Fruit fly (Drosophila melanogaster): ENCODE data around the gene dl.

Gene dl

DNA sequence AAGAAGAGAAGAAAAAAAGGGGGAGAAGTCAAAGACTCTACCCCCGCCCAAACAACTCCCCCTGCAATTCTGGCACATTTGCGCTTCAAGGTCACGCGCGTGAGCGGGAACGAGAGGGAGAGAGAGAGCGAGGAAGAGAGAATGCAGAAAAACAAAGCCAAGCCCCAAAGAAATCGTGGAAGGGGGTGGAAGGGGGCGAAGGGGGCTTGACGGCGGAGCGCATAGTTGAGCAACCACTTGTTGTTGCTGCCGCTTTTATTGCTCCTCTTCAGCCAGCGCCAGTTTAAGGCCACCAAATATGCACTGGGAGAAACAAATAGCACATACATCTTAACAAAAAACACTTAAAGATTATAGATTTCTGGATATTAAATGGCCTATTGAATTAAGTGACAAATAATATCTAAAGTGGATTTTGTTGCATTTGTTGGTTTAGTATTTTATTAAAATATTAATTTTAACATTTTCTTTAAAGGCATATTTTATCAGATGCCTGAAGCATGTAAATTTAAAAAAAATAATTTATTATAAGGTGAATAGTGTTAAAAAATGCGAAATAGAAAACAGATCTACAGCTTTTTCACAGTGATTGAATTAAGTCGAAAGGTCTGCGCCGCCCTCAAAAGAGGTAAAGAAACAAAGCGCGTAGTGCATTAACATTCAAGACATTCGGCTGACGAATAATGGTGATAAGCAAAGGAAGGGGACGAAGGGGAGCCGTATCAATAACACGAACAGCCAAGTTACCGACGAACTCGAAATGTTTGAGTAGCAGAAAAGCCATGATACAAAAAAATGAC lies 20.2 kb downstream of the dl start (continued):
- TF ChIP-seq Scr (GFP tag; IDR thresholded peaks at IDR 0.05; ENCODE audit: partially characterized antibody) (no peak), CG31388 (GFP tag; optimal IDR thresholded peaks at IDR 0.05) (peak; percentile 3), CG6854 (GFP tag; optimal IDR thresholded peaks at IDR 0.05) (peak; percentile 95), CG11456 (GFP tag; IDR thresholded peaks at IDR 0.05) (no peak), pita (GFP tag; optimal IDR thresholded peaks at IDR 0.05) (no peak), Adf1 (GFP tag; IDR thresholded peaks at IDR 0.05) (peak; percentile 47), trh (GFP tag; optimal IDR thresholded peaks at IDR 0.05) (peak; percentile 16), Neu2 (GFP tag; optimal IDR thresholded peaks at IDR 0.05; ENCODE audit: borderline replicate concordance) (no peak), pros (GFP tag; optimal IDR thresholded peaks at IDR 0.05) (peak; percentile 57), CG1529 (GFP tag; optimal IDR thresholded peaks at IDR 0.05) (peak; percentile 91), lilli (GFP tag; optimal IDR thresholded peaks at IDR 0.05) (peak; percentile 67), CG6175 (GFP tag; IDR thresholded peaks at IDR 0.05) (no peak; the same call in 2 of the 3 replicates), nerfin-2 (GFP tag; IDR thresholded peaks at IDR 0.05; ENCODE audit: partially characterized antibody) (no peak), CG4854 (GFP tag; optimal IDR thresholded peaks at IDR 0.05) (no peak), hkb (optimal IDR thresholded peaks at IDR 0.05) (no peak), hkb (GFP tag; IDR thresholded peaks at IDR 0.05) (peak; percentile 82), ci (GFP tag; IDR thresholded peaks at IDR 0.05) (peak; percentile 83; the same call in 2 of the 3 replicates), CG10654 (GFP tag; optimal IDR thresholded peaks at IDR 0.05) (peak; percentile 95), lov (optimal IDR thresholded peaks at IDR 0.05) (no peak), lov (GFP tag; IDR thresholded peaks at IDR 0.05) (no peak), sug (tag; optimal IDR thresholded peaks at IDR 0.05) (peak; percentile 82), CG30431 (GFP tag; optimal IDR thresholded peaks at IDR 0.05) (peak; percentile 44), CG14441 (GFP tag; IDR thresholded peaks at IDR 0.05) (peak; percentile 91), E2f1 (GFP tag; IDR thresholded peaks at IDR 0.05) (peak; percentile 94), CG17385 (GFP tag; optimal IDR thresholded peaks at IDR 0.05) (peak; percentile 94), CG16813 (GFP tag; IDR thresholded peaks at IDR 0.05; ENCODE audit: partially characterized antibody) (no peak), Antp (GFP tag; optimal IDR thresholded peaks at IDR 0.05) (no peak), CrebB (tag; optimal IDR thresholded peaks at IDR 0.05) (peak; percentile 87), CG12299 (tag; optimal IDR thresholded peaks at IDR 0.05) (peak; percentile 79), Bdp1 (GFP tag; optimal IDR thresholded peaks at IDR 0.05) (peak; percentile 26), CG7556 (GFP tag; optimal IDR thresholded peaks at IDR 0.05) (peak; percentile 98), sr (GFP tag; IDR thresholded peaks at IDR 0.05) (no peak; the same call in 2 of the 3 replicates), Oaz (GFP tag; IDR thresholded peaks at IDR 0.05) (peak; percentile 87), gcm (GFP tag; optimal IDR thresholded peaks at IDR 0.05) (peak; percentile 97), CG6683 (GFP tag; optimal IDR thresholded peaks at IDR 0.05) (peak; percentile 93), crc (GFP tag; optimal IDR thresholded peaks at IDR 0.05) (peak; percentile 9), HLH4C (GFP tag; IDR thresholded peaks at IDR 0.05; ENCODE audit: partially characterized antibody) (no peak), seq (GFP tag; IDR thresholded peaks at IDR 0.05) (peak; percentile 90), br (optimal IDR thresholded peaks at IDR 0.05) (no peak), Oli (tag; optimal IDR thresholded peaks at IDR 0.05) (peak; percentile 98), HmgD (GFP tag; optimal IDR thresholded peaks at IDR 0.05) (no peak), CG8281 (tag; optimal IDR thresholded peaks at IDR 0.05) (peak; percentile 90), vnd (GFP tag; IDR thresholded peaks at IDR 0.05; ENCODE audit: partially characterized antibody) (no peak), Trl (optimal IDR thresholded peaks at IDR 0.05) (peak; percentile 60 to 68), Trl (GFP tag; optimal IDR thresholded peaks at IDR 0.05) (no peak), slbo (GFP tag; IDR thresholded peaks at IDR 0.05) (peak; percentile 87), hth (optimal IDR thresholded peaks at IDR 0.05) (no peak), cato (GFP tag; optimal IDR thresholded peaks at IDR 0.05; ENCODE audit: borderline replicate concordance) (peak; percentile 85), CG1647 (GFP tag; optimal IDR thresholded peaks at IDR 0.05) (no peak), bowl (GFP tag; IDR thresholded peaks at IDR 0.05) (peak; percentile 66; the same call in 1 of the 2 replicates), shn (GFP tag; optimal IDR thresholded peaks at IDR 0.05) (peak; percentile 27)
